Worm (Caenorhabditis elegans) whole organism, L3 larva: ENCODE results near the gene srg-46.

Experiments used
- fkh-2 ChIP-seq: fragments of 150-350 bp; optimal IDR thresholded peaks from 2 replicates; lab custom pipeline; 2014; ENCODE audit warnings: missing biosample characterization, missing genetic modification reagents, missing genetic modification characterization
- nhr-28 ChIP-seq: fragments of 150-350 bp; optimal IDR thresholded peaks from 2 replicates; lab custom pipeline; 2014; ENCODE audit warnings: missing biosample characterization, missing genetic modification characterization
- pqm-1 ChIP-seq: fragments of 150-350 bp; optimal IDR thresholded peaks from 2 replicates; lab custom pipeline; 2017; ENCODE audit warnings: missing biosample characterization, missing genetic modification characterization, inconsistent platforms
- unc-62 ChIP-seq: fragments of 150-350 bp; sonication (generic microtip); optimal IDR thresholded peaks from 4 replicates; lab custom pipeline; 2014; ENCODE audit warnings: missing biosample characterization, missing genetic modification reagents, missing genetic modification characterization

- TF ChIP-seq unc-62 (no peak), fkh-2 (tag; lab: Kevin White, UChicago) (no peak), pqm-1 (tag; lab: Kevin White, UChicago) (no peak), nhr-28 (no peak)
Measured at ce11 chrV:13350302-13350701, 13.2 kb upstream of the srg-46 start.
